Fruit fly (Drosophila melanogaster) whole organism, wandering third instar larva: Measurements from ENCODE around the gene Wnk.

Experiments
- Abd-B ChIP-seq: fragments of >200 bp; optimal IDR thresholded peaks from 2 replicates; lab custom pipeline; 2017; ENCODE audit warnings: missing biosample characterization, missing genetic modification characterization
- CG32264 ChIP-seq: fragments of 200-800 bp; sonication (Bioruptor generic); optimal IDR thresholded peaks from 2 replicates; lab custom pipeline; 2016; ENCODE audit warnings: missing biosample characterization, missing genetic modification characterization
- CG9705 ChIP-seq: fragments of 200-800 bp; sonication (Bioruptor generic); optimal IDR thresholded peaks from 2 replicates; lab custom pipeline; 2018; ENCODE audit warnings: missing biosample characterization, mild to moderate bottlenecking, missing genetic modification characterization
- CrebA ChIP-seq: fragments of 200-800 bp; sonication (Bioruptor generic); optimal IDR thresholded peaks from 2 replicates; lab custom pipeline; 2016; ENCODE audit warnings: missing biosample characterization, mild to moderate bottlenecking, missing genetic modification characterization, borderline replicate concordance
- Dfd ChIP-seq: fragments of >200 bp; optimal IDR thresholded peaks from 2 replicates; lab custom pipeline; 2017; ENCODE audit warnings: missing biosample characterization, missing genetic modification characterization
- Dif ChIP-seq: fragments of 200-275, 200-300 bp; sonication (Bioruptor generic); optimal IDR thresholded peaks from 2 replicates; lab custom pipeline; 2018; ENCODE audit warnings: missing biosample characterization, missing genetic modification characterization; ENCODE audit not compliant: partially characterized antibody
- GATAd ChIP-seq: sonication (Bioruptor generic); optimal IDR thresholded peaks from 2 replicates; lab custom pipeline; 2016; ENCODE audit warnings: missing biosample characterization, missing genetic modification characterization
- HLH106 ChIP-seq: fragments of 200-800 bp; optimal IDR thresholded peaks from 3 replicates; lab custom pipeline; 2019; ENCODE audit warnings: missing biosample characterization, mild to moderate bottlenecking, missing genetic modification characterization, moderate library complexity
- Hnf4 ChIP-seq: fragments of 200-800 bp; sonication (Bioruptor generic); optimal IDR thresholded peaks from 2 replicates; lab custom pipeline; 2016; ENCODE audit warnings: missing biosample characterization, mild to moderate bottlenecking, missing genetic modification characterization
- Hr78 ChIP-seq: fragments of >200 bp; optimal IDR thresholded peaks from 2 replicates; lab custom pipeline; 2017; ENCODE audit warnings: missing biosample characterization, missing genetic modification characterization
- Hr83 ChIP-seq: fragments of 200-300 bp; sonication (Bioruptor generic); optimal IDR thresholded peaks from 2 replicates; lab custom pipeline; 2016; ENCODE audit warnings: missing biosample characterization, mild to moderate bottlenecking, missing genetic modification characterization, moderate library complexity; ENCODE audit not compliant: poor library complexity, severe bottlenecking
- Mio ChIP-seq: sonication (Bioruptor generic); optimal IDR thresholded peaks from 2 replicates; lab custom pipeline; 2016; ENCODE audit warnings: missing biosample characterization, missing genetic modification characterization
- N ChIP-seq: fragments of >200 bp; optimal IDR thresholded peaks from 2 replicates; lab custom pipeline; 2018; ENCODE audit warnings: missing biosample characterization, missing external identifiers, missing genetic modification characterization
- Rel ChIP-seq, 2 experiments: fragments of 200-800 bp; sonication (Bioruptor generic) in 1 of 2; optimal IDR thresholded peaks; 2 replicates in 1 of 2; 3 replicates in 1 of 2; lab custom pipeline; 2016 to 2019; ENCODE audit warnings: mild to moderate bottlenecking in 2 of 2, missing biosample characterization in 2 of 2, missing genetic modification characterization in 2 of 2, moderate library complexity in 1 of 2
- Sp1 ChIP-seq: fragments of 200-800 bp; sonication (Bioruptor generic); optimal IDR thresholded peaks from 3 replicates; lab custom pipeline; 2019; ENCODE audit warnings: missing biosample characterization, mild to moderate bottlenecking, missing genetic modification characterization, moderate library complexity
- Vsx2 ChIP-seq: fragments of 200-300, 225-300 bp; sonication (Bioruptor generic); optimal IDR thresholded peaks from 2 replicates; lab custom pipeline; 2018; ENCODE audit warnings: missing biosample characterization, missing genetic modification characterization; ENCODE audit not compliant: partially characterized antibody
- br ChIP-seq: fragments of 200-800 bp; sonication (Bioruptor generic); optimal IDR thresholded peaks from 2 replicates; lab custom pipeline; 2016; ENCODE audit warnings: missing biosample characterization, missing genetic modification characterization
- brk ChIP-seq: fragments of 200-800 bp; sonication (Bioruptor generic); optimal IDR thresholded peaks from 2 replicates; lab custom pipeline; 2016; ENCODE audit warnings: missing biosample characterization, mild to moderate bottlenecking, missing genetic modification characterization
- dmrt93B ChIP-seq: fragments of 200-800 bp; sonication (Bioruptor generic); optimal IDR thresholded peaks from 2 replicates; lab custom pipeline; 2018; ENCODE audit warnings: missing biosample characterization, mild to moderate bottlenecking, missing genetic modification characterization
- dsf ChIP-seq: sonication (Bioruptor generic); optimal IDR thresholded peaks from 2 replicates; lab custom pipeline; 2016; ENCODE audit warnings: missing biosample characterization, missing genetic modification characterization, borderline replicate concordance
- ey ChIP-seq: fragments of 200-800 bp; sonication (Bioruptor generic); optimal IDR thresholded peaks from 2 replicates; lab custom pipeline; 2016; ENCODE audit warnings: missing biosample characterization, missing genetic modification characterization
- h ChIP-seq: fragments of 200-800 bp; sonication (Bioruptor generic); optimal IDR thresholded peaks from 3 replicates; lab custom pipeline; 2016; ENCODE audit warnings: missing biosample characterization, mild to moderate bottlenecking, missing genetic modification characterization
- lola ChIP-seq: fragments of >200 bp; optimal IDR thresholded peaks from 2 replicates; lab custom pipeline; 2017; ENCODE audit warnings: missing biosample characterization, missing genetic modification characterization
- pan ChIP-seq: fragments of >200 bp; optimal IDR thresholded peaks from 2 replicates; lab custom pipeline; 2017
- psq ChIP-seq: fragments of 200-800 bp; sonication (Bioruptor generic); optimal IDR thresholded peaks from 3 replicates; lab custom pipeline; 2017; ENCODE audit warnings: missing biosample characterization, mild to moderate bottlenecking, missing genetic modification characterization, moderate library complexity
- rgr ChIP-seq: fragments of 200-800 bp; sonication (Bioruptor generic); optimal IDR thresholded peaks from 3 replicates; lab custom pipeline; 2016; ENCODE audit warnings: missing biosample characterization, mild to moderate bottlenecking, missing genetic modification characterization
- sage ChIP-seq: fragments of 200-800 bp; sonication (Bioruptor generic); optimal IDR thresholded peaks from 2 replicates; lab custom pipeline; 2016; ENCODE audit warnings: missing biosample characterization, mild to moderate bottlenecking, missing genetic modification characterization
- sv ChIP-seq: fragments of 200-800 bp; sonication (Bioruptor generic); optimal IDR thresholded peaks from 3 replicates; lab custom pipeline; 2016; ENCODE audit warnings: missing biosample characterization, missing genetic modification characterization
- tai ChIP-seq: sonication (Bioruptor generic); optimal IDR thresholded peaks from 2 replicates; lab custom pipeline; 2016; ENCODE audit warnings: missing biosample characterization, missing genetic modification characterization
- usp ChIP-seq: fragments of >200 bp; optimal IDR thresholded peaks from 2 replicates; lab custom pipeline; 2017; ENCODE audit warnings: missing biosample characterization, missing genetic modification characterization

Gene Wnk

dm6 chr3L:21568254-21568653, 13.5 kb upstream of the Wnk start:
- no peak for TF ChIP-seq sv (GFP tag; lab: Kevin White, UChicago)
- no peak for TF ChIP-seq Hr83 (GFP tag; lab: Kevin White, UChicago)
- no peak for TF ChIP-seq dsf (GFP tag; lab: Kevin White, UChicago)

DNA sequence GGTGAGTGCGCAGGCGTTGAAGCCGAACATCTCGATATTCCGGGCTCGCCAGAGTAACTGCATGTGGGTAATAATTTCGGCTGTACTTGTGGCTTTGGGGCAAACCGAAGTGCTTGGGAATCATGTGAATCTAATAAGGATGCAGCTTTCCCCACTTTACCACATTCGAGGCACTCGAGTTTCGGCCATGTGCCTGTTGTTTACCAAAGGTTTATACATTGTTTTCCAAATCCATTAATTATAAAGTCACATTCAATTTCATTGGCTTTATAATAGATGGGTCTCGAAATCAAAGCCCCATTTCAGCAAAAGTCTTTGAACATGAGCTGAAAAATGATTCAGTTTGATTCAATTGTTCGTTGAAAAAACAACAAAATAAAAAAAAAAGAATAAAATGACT, 10.4 kb upstream of the Wnk start, which contains the start of gene CG7634:
CG7634 (plus strand) TSS at position 301 of the 400 bp plus-strand sequence.
- no peak for TF ChIP-seq brk (GFP tag; lab: Kevin White, UChicago)
- TF ChIP-seq Dif (GFP tag; lab: Kevin White, UChicago), result no peak
- TF ChIP-seq usp (GFP tag; lab: Kevin White, UChicago), result no peak
- TF ChIP-seq GATAd (GFP tag; lab: Kevin White, UChicago), result no peak
- no peak for TF ChIP-seq CG32264 (GFP tag; lab: Kevin White, UChicago)
- no peak for TF ChIP-seq pan (lab: Kevin White, UChicago)
- no peak for TF ChIP-seq HLH106 (tag; lab: Kevin White, UChicago)
- TF ChIP-seq Rel (GFP tag; optimal IDR thresholded peaks at IDR 0.05; lab: Kevin White, UChicago), result no peak
- no peak for TF ChIP-seq Rel (tag; optimal IDR thresholded peaks at IDR 0.05; lab: Kevin White, UChicago)
- no peak for TF ChIP-seq Abd-B (GFP tag; lab: Kevin White, UChicago)
- TF ChIP-seq rgr, result no peak
- TF ChIP-seq sage (GFP tag; lab: Kevin White, UChicago), result no peak
- TF ChIP-seq sv (GFP tag; lab: Kevin White, UChicago), result no peak
- TF ChIP-seq ey (GFP tag; lab: Kevin White, UChicago), result no peak
- TF ChIP-seq, all 38 proteins: peak for 0

DNA sequence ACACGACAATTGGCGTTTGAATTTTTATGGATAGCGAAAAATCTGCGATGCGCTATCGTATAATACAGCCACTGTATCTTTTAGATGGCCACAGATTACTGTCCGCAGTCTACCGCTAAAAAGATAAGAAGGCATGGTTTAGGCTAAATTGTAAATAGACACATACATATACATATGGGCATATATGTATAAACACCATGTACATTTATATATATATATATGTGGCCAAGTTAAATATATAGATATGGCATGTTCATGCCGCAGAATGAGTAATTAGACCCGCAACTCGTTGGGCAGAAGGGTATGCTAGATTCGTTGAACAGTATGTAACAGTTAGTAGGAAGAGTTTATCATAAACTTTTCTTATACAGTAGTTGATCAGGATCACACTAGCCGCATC, 7.4 kb upstream of the Wnk start, which contains the start of gene CapaR:
CapaR (minus strand) TSS at position 101 of the 400 bp plus-strand sequence.
- TF ChIP-seq pan (lab: Kevin White, UChicago) (no peak), tai (GFP tag; lab: Kevin White, UChicago) (no peak), CrebA (no peak), br (GFP tag; lab: Kevin White, UChicago) (no peak), Mio (no peak), Hnf4 (GFP tag; lab: Kevin White, UChicago) (no peak), Vsx2 (GFP tag; lab: Kevin White, UChicago) (no peak), ey (GFP tag; lab: Kevin White, UChicago) (no peak), dmrt93B (GFP tag; lab: Kevin White, UChicago) (no peak), lola (GFP tag; lab: Kevin White, UChicago) (no peak), Hr83 (GFP tag; lab: Kevin White, UChicago) (no peak), h (no peak), psq (GFP tag; lab: Kevin White, UChicago) (no peak), Hr78 (GFP tag; lab: Kevin White, UChicago) (no peak), CG9705 (GFP tag; lab: Kevin White, UChicago) (no peak), sage (GFP tag; lab: Kevin White, UChicago) (no peak)

dm6 chr3L:21558176-21558871, 3.6 kb upstream of the Wnk start, which contains the start of gene CG7173:
TSS of gene CG7173 (minus strand) at chr3L:21558226.
- TF ChIP-seq Sp1 (GFP tag; lab: Kevin White, UChicago) (no peak), dmrt93B (GFP tag; lab: Kevin White, UChicago) (no peak), Dfd (no peak), N (GFP tag; lab: Kevin White, UChicago) (no peak), psq (GFP tag; lab: Kevin White, UChicago) (no peak), Vsx2 (GFP tag; lab: Kevin White, UChicago) (no peak), Mio (no peak), Hr78 (GFP tag; lab: Kevin White, UChicago) (no peak), sage (GFP tag; lab: Kevin White, UChicago) (no peak), Dif (GFP tag; lab: Kevin White, UChicago) (no peak), GATAd (GFP tag; lab: Kevin White, UChicago) (no peak), Rel (GFP tag; optimal IDR thresholded peaks at IDR 0.05; lab: Kevin White, UChicago) (no peak), Rel (tag; optimal IDR thresholded peaks at IDR 0.05; lab: Kevin White, UChicago) (no peak)
